Worm (Caenorhabditis elegans) whole organism, L2 larva: ENCODE results near the gene srz-44.

Source experiments
- R02D3.7 ChIP-seq: fragments of 150-350 bp; optimal IDR thresholded peaks from 2 replicates; lab custom pipeline; 2014; ENCODE audit warnings: missing biosample characterization, missing genetic modification characterization
- Y55F3AM.14 ChIP-seq: fragments of 200-800 bp; sonication (Bioruptor generic); optimal IDR thresholded peaks from 2 replicates; lab custom pipeline; 2018; ENCODE audit warnings: mild to moderate bottlenecking, missing genetic modification characterization, missing compliant biosample characterization
- ZK546.5 ChIP-seq: sonication (generic microtip); optimal IDR thresholded peaks from 2 replicates; lab custom pipeline; 2017; ENCODE audit warnings: missing biosample characterization, missing genetic modification characterization
- alr-1 ChIP-seq: fragments of 150-350 bp; optimal IDR thresholded peaks from 2 replicates; lab custom pipeline; 2014; ENCODE audit warnings: missing biosample characterization, missing genetic modification characterization
- aly-2 ChIP-seq: fragments of 150-350 bp; optimal IDR thresholded peaks from 2 replicates; lab custom pipeline; 2014; ENCODE audit warnings: missing biosample characterization, missing genetic modification characterization
- ama-1 ChIP-seq: fragments of 150-350 bp; optimal IDR thresholded peaks from 2 replicates; lab custom pipeline; 2018; ENCODE audit warnings: inconsistent platforms
- blmp-1 ChIP-seq: sonication (generic microtip); optimal IDR thresholded peaks from 2 replicates; lab custom pipeline; 2017; ENCODE audit warnings: missing genetic modification characterization, mild to moderate bottlenecking, missing compliant biosample characterization, antibody characterized with exemption, moderate library complexity; ENCODE audit not compliant: insufficient read depth
- ceh-16 ChIP-seq: fragments of 150-350 bp; optimal IDR thresholded peaks from 2 replicates; lab custom pipeline; 2014; ENCODE audit warnings: missing biosample characterization, missing genetic modification characterization
- ceh-82 ChIP-seq: fragments of 150-350 bp; optimal IDR thresholded peaks from 2 replicates; lab custom pipeline; 2014; ENCODE audit warnings: missing biosample characterization, missing genetic modification characterization
- crh-2 ChIP-seq: sonication (generic microtip); optimal IDR thresholded peaks from 2 replicates; lab custom pipeline; 2017; ENCODE audit warnings: missing biosample characterization, missing genetic modification characterization
- dmd-4 ChIP-seq: sonication (generic microtip); optimal IDR thresholded peaks from 2 replicates; lab custom pipeline; 2017; ENCODE audit warnings: missing biosample characterization, missing genetic modification characterization
- egl-27 ChIP-seq: sonication (generic microtip); optimal IDR thresholded peaks from 3 replicates; lab custom pipeline; 2017; ENCODE audit warnings: missing biosample characterization, missing genetic modification reagents, missing genetic modification characterization
- elt-3 ChIP-seq: sonication (generic microtip); optimal IDR thresholded peaks from 2 replicates; lab custom pipeline; 2017; ENCODE audit warnings: missing biosample characterization, missing genetic modification characterization
- fos-1 ChIP-seq: fragments of 150-350 bp; optimal IDR thresholded peaks from 2 replicates; lab custom pipeline; 2014; ENCODE audit warnings: missing biosample characterization, missing genetic modification characterization
- gmeb-1 ChIP-seq: fragments of 150-350 bp; optimal IDR thresholded peaks from 2 replicates; lab custom pipeline; 2014; ENCODE audit warnings: missing biosample characterization, missing genetic modification characterization
- lin-11 ChIP-seq: fragments of 150-350 bp; sonication (generic microtip); optimal IDR thresholded peaks from 2 replicates; lab custom pipeline; 2014; ENCODE audit warnings: missing biosample characterization, missing genetic modification characterization, inconsistent platforms, mixed read lengths
- lin-13 ChIP-seq: fragments of 150-350 bp; optimal IDR thresholded peaks from 2 replicates; lab custom pipeline; 2014; ENCODE audit warnings: missing biosample characterization, missing genetic modification reagents, missing genetic modification characterization
- lin-39 ChIP-seq: fragments of 150-350 bp; optimal IDR thresholded peaks from 2 replicates; lab custom pipeline; 2014; ENCODE audit warnings: missing biosample characterization, missing genetic modification reagents, missing genetic modification characterization
- lsy-2 ChIP-seq, 2 experiments: fragments of 150-350 bp in 1 of 2; sonication (generic microtip) in 1 of 2; optimal IDR thresholded peaks; 2 replicates each; lab custom pipeline; 2014 to 2017; ENCODE audit warnings: missing biosample characterization in 2 of 2, missing genetic modification characterization in 2 of 2
- mab-5 ChIP-seq: fragments of 150-350 bp; optimal IDR thresholded peaks from 2 replicates; lab custom pipeline; 2014; ENCODE audit warnings: missing biosample characterization, missing genetic modification characterization
- mdl-1 ChIP-seq, 2 experiments: fragments of 150-350 bp in 1 of 2; sonication (generic microtip) in 1 of 2; optimal IDR thresholded peaks; 2 replicates each; lab custom pipeline; 2017; ENCODE audit warnings: missing biosample characterization in 2 of 2, missing genetic modification characterization in 2 of 2
- nhr-10 ChIP-seq: sonication (generic microtip); optimal IDR thresholded peaks from 2 replicates; lab custom pipeline; 2017; ENCODE audit warnings: missing biosample characterization, missing genetic modification characterization
- nhr-11 ChIP-seq: fragments of 150-350 bp; optimal IDR thresholded peaks from 2 replicates; lab custom pipeline; 2014; ENCODE audit warnings: missing biosample characterization, missing genetic modification characterization
- nhr-12 ChIP-seq: fragments of 150-350 bp; optimal IDR thresholded peaks from 2 replicates; lab custom pipeline; 2014; ENCODE audit warnings: missing biosample characterization, missing genetic modification characterization
- nhr-129 ChIP-seq: fragments of 150-350 bp; optimal IDR thresholded peaks from 2 replicates; lab custom pipeline; 2014; ENCODE audit warnings: missing biosample characterization, missing genetic modification characterization
- nhr-21 ChIP-seq: fragments of 150-350 bp; optimal IDR thresholded peaks from 2 replicates; lab custom pipeline; 2014; ENCODE audit warnings: missing biosample characterization, missing genetic modification characterization
- nhr-23 ChIP-seq: fragments of 150-350 bp; optimal IDR thresholded peaks from 2 replicates; lab custom pipeline; 2014; ENCODE audit warnings: missing biosample characterization, missing genetic modification reagents, missing genetic modification characterization
- nhr-237 ChIP-seq: fragments of 150-350 bp; optimal IDR thresholded peaks from 2 replicates; lab custom pipeline; 2014; ENCODE audit warnings: missing biosample characterization, missing genetic modification characterization
- nhr-25 ChIP-seq: fragments of 150-350 bp; sonication (generic microtip); optimal IDR thresholded peaks from 3 replicates; lab custom pipeline; 2014; ENCODE audit warnings: missing biosample characterization, missing genetic modification characterization
- nhr-6 ChIP-seq: fragments of 150-350 bp; optimal IDR thresholded peaks from 2 replicates; lab custom pipeline; 2014; ENCODE audit warnings: missing biosample characterization, missing genetic modification characterization
- nhr-77 ChIP-seq: fragments of 150-350 bp; optimal IDR thresholded peaks from 2 replicates; lab custom pipeline; 2014; ENCODE audit warnings: missing biosample characterization, missing genetic modification characterization
- peb-1 ChIP-seq: fragments of 150-350 bp; optimal IDR thresholded peaks from 2 replicates; lab custom pipeline; 2014; ENCODE audit warnings: missing biosample characterization, missing genetic modification characterization
- sem-4 ChIP-seq: fragments of 150-350 bp; optimal IDR thresholded peaks from 2 replicates; lab custom pipeline; 2014; ENCODE audit warnings: missing biosample characterization, missing genetic modification reagents, missing genetic modification characterization
- skn-1 ChIP-seq: sonication (generic microtip); optimal IDR thresholded peaks from 2 replicates; lab custom pipeline; 2017; ENCODE audit warnings: missing biosample characterization, missing genetic modification characterization
- sma-3 ChIP-seq: sonication (generic microtip); optimal IDR thresholded peaks from 2 replicates; lab custom pipeline; 2016; ENCODE audit warnings: missing genetic modification reagents, missing genetic modification characterization, missing compliant biosample characterization
- sma-9 ChIP-seq, 2 experiments: fragments of 150-350 bp in 1 of 2; sonication (generic microtip) in 1 of 2; optimal IDR thresholded peaks; 2 replicates each; lab custom pipeline; 2014 to 2016; ENCODE audit warnings: missing genetic modification characterization in 2 of 2, mild to moderate bottlenecking in 1 of 2, missing biosample characterization in 1 of 2, missing compliant biosample characterization in 1 of 2, missing genetic modification reagents in 1 of 2, moderate library complexity in 1 of 2
- snpc-4 ChIP-seq: fragments of 150-350 bp; optimal IDR thresholded peaks from 2 replicates; lab custom pipeline; 2014; ENCODE audit warnings: missing biosample characterization, missing genetic modification characterization
- unc-39 ChIP-seq: fragments of 150-350 bp; optimal IDR thresholded peaks from 2 replicates; lab custom pipeline; 2014; ENCODE audit warnings: missing biosample characterization, missing genetic modification characterization
- unc-55 ChIP-seq: fragments of 150-350 bp; sonication (generic microtip); optimal IDR thresholded peaks from 3 replicates; lab custom pipeline; 2014; ENCODE audit warnings: missing biosample characterization, missing genetic modification reagents, missing genetic modification characterization
- unc-62 ChIP-seq: fragments of 150-350 bp; optimal IDR thresholded peaks from 2 replicates; lab custom pipeline; 2014; ENCODE audit warnings: missing biosample characterization, missing genetic modification reagents, missing genetic modification characterization
- ztf-1 ChIP-seq: fragments of 200-800 bp; sonication (Bioruptor generic); conservative IDR thresholded peaks from 2 replicates; pipeline ENCODE4 v1.3.6; 2022; ENCODE audit warnings: missing genetic modification characterization, missing compliant biosample characterization
- ztf-11 ChIP-seq: sonication (generic microtip); optimal IDR thresholded peaks from 2 replicates; lab custom pipeline; 2017; ENCODE audit warnings: missing biosample characterization, missing genetic modification characterization

srz-44 gene

DNA sequence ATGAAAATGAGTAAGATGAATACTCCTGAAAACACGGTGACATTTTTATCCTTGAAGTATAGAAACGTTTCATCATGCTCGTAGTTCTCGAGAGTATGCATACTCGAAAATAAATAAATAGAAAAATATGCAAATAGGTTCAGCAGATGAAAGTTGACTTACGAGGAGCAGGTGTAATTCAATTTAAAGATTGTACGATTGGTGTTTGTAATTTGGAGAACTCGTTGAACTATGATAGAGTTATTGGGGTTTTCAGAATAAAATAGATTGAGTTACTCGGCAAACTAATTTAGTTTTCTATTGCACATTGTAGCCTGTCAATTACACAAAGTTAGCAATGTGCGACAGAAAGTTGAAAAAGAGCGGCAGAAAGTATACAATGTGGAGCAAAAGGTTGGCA is at the start of gene srz-44:
srz-44 (minus strand) TSS at position 101 of the 400 bp plus-strand sequence.
- no peak for TF ChIP-seq mab-5 (tag; lab: Kevin White, UChicago)
- TF ChIP-seq sma-3 (GFP tag; lab: Kevin White, UChicago): no peak
- TF ChIP-seq egl-27 (tag; lab: Kevin White, UChicago): no peak
- no peak for TF ChIP-seq R02D3.7
- TF ChIP-seq ceh-16: no peak
- no peak for TF ChIP-seq sem-4

DNA sequence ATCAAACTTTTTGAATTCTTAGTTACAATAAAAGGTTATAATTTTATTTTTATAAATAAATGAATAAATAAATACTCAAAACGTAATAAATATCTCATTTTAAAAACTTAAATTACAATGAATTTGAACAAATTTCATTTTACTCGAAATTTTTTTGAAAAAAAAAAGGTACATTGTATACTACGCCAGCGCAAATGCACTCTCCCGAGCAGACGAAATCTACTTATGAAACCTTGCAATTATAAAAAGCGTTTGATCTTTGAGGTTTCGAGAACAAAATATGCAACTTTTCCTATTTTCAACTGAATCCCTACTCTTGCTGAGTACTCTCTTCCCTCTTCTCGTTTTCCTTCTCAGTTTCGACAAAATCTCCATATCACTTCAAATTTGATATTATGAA is 48.9 kb upstream of the srz-44 start, which contains the start of gene nhr-197:
nhr-197 (plus strand) TSS at position 301 of the 400 bp plus-strand sequence.
- TF ChIP-seq sma-3 (GFP tag; lab: Kevin White, UChicago) (no peak), fos-1 (tag; lab: Kevin White, UChicago) (no peak), ztf-11 (tag; lab: Kevin White, UChicago) (no peak), nhr-237 (tag; lab: Kevin White, UChicago) (no peak), ceh-82 (tag; lab: Kevin White, UChicago) (no peak), ZK546.5 (tag; lab: Kevin White, UChicago) (no peak), ceh-16 (no peak), crh-2 (tag; lab: Kevin White, UChicago) (no peak), skn-1 (no peak), mdl-1 (tag; optimal IDR thresholded peaks at IDR 0.05; lab: Kevin White, UChicago) (no peak), sma-9 (GFP tag; optimal IDR thresholded peaks at IDR 0.05; lab: Kevin White, UChicago) (no peak), sma-9 (tag; optimal IDR thresholded peaks at IDR 0.05; lab: Kevin White, UChicago) (no peak), lin-39 (no peak), nhr-129 (tag; lab: Kevin White, UChicago) (no peak), nhr-77 (tag; lab: Kevin White, UChicago) (no peak), unc-62 (GFP tag; lab: Kevin White, UChicago) (no peak), nhr-21 (no peak), dmd-4 (tag; lab: Kevin White, UChicago) (no peak)

DNA sequence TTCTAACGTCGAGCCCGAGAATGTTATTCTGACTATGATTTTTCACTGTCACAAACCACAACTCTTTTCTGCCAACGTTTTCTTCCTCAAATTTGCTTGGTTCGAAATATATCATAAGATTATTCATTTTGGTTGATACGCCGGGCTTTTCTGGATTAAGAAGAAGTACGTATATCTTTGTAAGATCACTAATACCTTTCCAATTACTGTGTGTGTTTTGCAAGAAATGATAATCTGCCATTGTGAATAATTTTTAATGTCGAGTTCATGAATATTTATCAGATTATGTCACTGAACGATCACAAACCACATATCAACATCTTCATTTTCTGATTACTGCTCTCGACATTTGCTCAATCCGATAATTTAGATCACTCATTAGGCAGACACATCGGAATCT is 46.8 kb upstream of the srz-44 start, which contains the start of gene nhr-196:
nhr-196 (plus strand) TSS at position 118 of the 400 bp plus-strand sequence.
- TF ChIP-seq skn-1: no peak
- no peak for TF ChIP-seq unc-62 (GFP tag; lab: Kevin White, UChicago)
- no peak for TF ChIP-seq egl-27 (tag; lab: Kevin White, UChicago)
- TF ChIP-seq nhr-12 (tag; lab: Kevin White, UChicago): no peak
- no peak for TF ChIP-seq ztf-1 (GFP tag; lab: Robert Waterston, UW)
- no peak for TF ChIP-seq aly-2
- no peak for TF ChIP-seq ZK546.5 (tag; lab: Kevin White, UChicago)
- TF ChIP-seq fos-1 (tag; lab: Kevin White, UChicago): no peak
- TF ChIP-seq dmd-4 (tag; lab: Kevin White, UChicago): no peak
- no peak for TF ChIP-seq unc-55 (GFP tag; lab: Kevin White, UChicago)
- no peak for TF ChIP-seq peb-1
- TF ChIP-seq crh-2 (tag; lab: Kevin White, UChicago): no peak
- no peak for TF ChIP-seq blmp-1 (tag; lab: Kevin White, UChicago)
- TF ChIP-seq, all 48 proteins: peak for 0

- TF ChIP-seq aly-2 (no peak), nhr-6 (tag; lab: Kevin White, UChicago) (no peak), unc-39 (tag; lab: Kevin White, UChicago) (no peak), sem-4 (no peak), elt-3 (tag; lab: Kevin White, UChicago) (no peak), gmeb-1 (no peak), crh-2 (tag; lab: Kevin White, UChicago) (no peak), ama-1 (lab: Kevin White, UChicago) (no peak), mdl-1 (tag; optimal IDR thresholded peaks at IDR 0.05; lab: Kevin White, UChicago) (no peak), snpc-4 (tag; lab: Kevin White, UChicago) (no peak), nhr-25 (tag; lab: Kevin White, UChicago) (no peak)
Measured at ce11 chrV:15677222-15677621, 38.5 kb upstream of the srz-44 start, which contains the start of gene nhr-52. TSS of gene nhr-52 (plus strand) at chrV:15677522.

- TF ChIP-seq unc-39 (tag; lab: Kevin White, UChicago): no peak
- no peak for TF ChIP-seq nhr-11 (tag; lab: Kevin White, UChicago)
- TF ChIP-seq lin-39: no peak
- TF ChIP-seq lin-13: no peak
- TF ChIP-seq nhr-10 (tag; lab: Kevin White, UChicago): no peak
- TF ChIP-seq Y55F3AM.14: no peak
- TF ChIP-seq nhr-23 (tag; lab: Kevin White, UChicago): no peak
- no peak for TF ChIP-seq mdl-1 (tag; optimal IDR thresholded peaks at IDR 0.05; lab: Kevin White, UChicago)
- TF ChIP-seq fos-1 (tag; lab: Kevin White, UChicago): no peak
- no peak for TF ChIP-seq ama-1 (lab: Kevin White, UChicago)
- TF ChIP-seq lsy-2 (tag; optimal IDR thresholded peaks at IDR 0.05; lab: Kevin White, UChicago): no peak
- TF ChIP-seq dmd-4 (tag; lab: Kevin White, UChicago): no peak
- no peak for TF ChIP-seq ZK546.5 (tag; lab: Kevin White, UChicago)
- no peak for TF ChIP-seq alr-1 (tag; lab: Kevin White, UChicago)
- no peak for TF ChIP-seq ceh-16
- TF ChIP-seq lin-11: no peak
- TF ChIP-seq nhr-129 (tag; lab: Kevin White, UChicago): no peak
- no peak for TF ChIP-seq ztf-11 (tag; lab: Kevin White, UChicago)
- TF ChIP-seq, all 48 proteins: peak for 0
Measured at ce11 chrV:15674899-15675298, 36.1 kb upstream of the srz-44 start.
